Worm (Caenorhabditis elegans) whole organism, L3 larva: ENCODE results near the gene ptr-3.

Source experiments
- R02D3.7 ChIP-seq: fragments of 150-350 bp; optimal IDR thresholded peaks from 2 replicates; lab custom pipeline; 2014; ENCODE audit warnings: missing biosample characterization, missing genetic modification characterization
- ama-1 ChIP-seq: fragments of 150-350 bp; optimal IDR thresholded peaks from 2 replicates; lab custom pipeline; 2018
- ceh-82 ChIP-seq: fragments of 150-350 bp; optimal IDR thresholded peaks from 2 replicates; lab custom pipeline; 2014; ENCODE audit warnings: missing biosample characterization, missing genetic modification characterization
- elt-3 ChIP-seq, 3 experiments: fragments of 150-350 bp in 1 of 3; sonication (generic microtip) in 2 of 3; optimal IDR thresholded peaks; 2 replicates in 2 of 3; 4 replicates in 1 of 3; lab custom pipeline; 2014 to 2017; ENCODE audit warnings: missing biosample characterization in 3 of 3, missing genetic modification characterization in 3 of 3
- fos-1 ChIP-seq: fragments of 150-350 bp; optimal IDR thresholded peaks from 2 replicates; lab custom pipeline; 2014; ENCODE audit warnings: missing biosample characterization, missing genetic modification characterization
- jun-1 ChIP-seq: fragments of 150-350 bp; optimal IDR thresholded peaks from 2 replicates; lab custom pipeline; 2014; ENCODE audit warnings: missing biosample characterization, missing genetic modification reagents, missing genetic modification characterization
- mdl-1 ChIP-seq: fragments of 150-350 bp; optimal IDR thresholded peaks from 2 replicates; lab custom pipeline; 2014; ENCODE audit warnings: missing biosample characterization, missing genetic modification characterization
- nhr-23 ChIP-seq: fragments of 150-350 bp; optimal IDR thresholded peaks from 2 replicates; lab custom pipeline; 2014; ENCODE audit warnings: missing biosample characterization, missing genetic modification reagents, missing genetic modification characterization
- pqm-1 ChIP-seq: fragments of 150-350 bp; optimal IDR thresholded peaks from 2 replicates; lab custom pipeline; 2017; ENCODE audit warnings: missing biosample characterization, missing genetic modification characterization, inconsistent platforms
- snpc-4 ChIP-seq: fragments of 150-350 bp; optimal IDR thresholded peaks from 2 replicates; lab custom pipeline; 2014; ENCODE audit warnings: missing biosample characterization, missing genetic modification characterization
- unc-62 ChIP-seq: fragments of 150-350 bp; sonication (generic microtip); optimal IDR thresholded peaks from 4 replicates; lab custom pipeline; 2014; ENCODE audit warnings: missing biosample characterization, missing genetic modification reagents, missing genetic modification characterization
- ztf-11 ChIP-seq: fragments of 150-350 bp; optimal IDR thresholded peaks from 2 replicates; lab custom pipeline; 2014; ENCODE audit warnings: missing biosample characterization, missing genetic modification characterization
- ztf-4 ChIP-seq: fragments of 150-350 bp; optimal IDR thresholded peaks from 2 replicates; lab custom pipeline; 2014; ENCODE audit warnings: missing biosample characterization, missing genetic modification characterization

- TF ChIP-seq ama-1 (no peak), mdl-1 (tag; lab: Kevin White, UChicago) (no peak), jun-1 (tag; lab: Kevin White, UChicago) (no peak), ztf-11 (tag; lab: Kevin White, UChicago) (no peak), R02D3.7 (tag; lab: Kevin White, UChicago) (no peak), unc-62 (GFP tag; lab: Kevin White, UChicago) (no peak), fos-1 (tag; lab: Kevin White, UChicago) (no peak), ztf-4 (tag; lab: Kevin White, UChicago) (no peak), nhr-23 (no peak), ceh-82 (no peak), snpc-4 (tag; lab: Kevin White, UChicago) (no peak), pqm-1 (tag; lab: Kevin White, UChicago) (no peak), elt-3 (tag; optimal IDR thresholded peaks at IDR 0.05; lab: Kevin White, UChicago) (no peak)
These were observed 12.6 kb upstream of the ptr-3 start, which contains the start of gene C03H5.7 for ce11 chrII:379935-380334.
